Worm (Caenorhabditis elegans) whole organism, late embryonic: ENCODE results near the gene sec-16A.1.

Experiments
- F13H6.1 ChIP-seq: sonication (generic microtip); optimal IDR thresholded peaks from 2 replicates; lab custom pipeline; 2016; ENCODE audit warnings: missing genetic modification characterization, missing compliant biosample characterization
- T23F11.4 ChIP-seq: fragments of 200-800 bp; sonication (Bioruptor generic); optimal IDR thresholded peaks from 2 replicates; lab custom pipeline; 2018; ENCODE audit warnings: mild to moderate bottlenecking, missing genetic modification characterization, missing compliant biosample characterization
- Y22D7AL.16 ChIP-seq: sonication (generic microtip); optimal IDR thresholded peaks from 2 replicates; lab custom pipeline; 2016; ENCODE audit warnings: missing genetic modification characterization, missing compliant biosample characterization
- ama-1 ChIP-seq: fragments of 150-350 bp; optimal IDR thresholded peaks from 2 replicates; lab custom pipeline; 2014
- ceh-45 ChIP-seq: fragments of 200-800 bp; sonication (Bioruptor generic); IDR thresholded peaks from 2 replicates; pipeline ENCODE4 v1.3.6; 2022; ENCODE audit warnings: missing genetic modification reagents, missing genetic modification characterization, missing compliant biosample characterization
- elt-2 ChIP-seq: sonication (generic microtip); optimal IDR thresholded peaks from 2 replicates; lab custom pipeline; 2016; ENCODE audit warnings: missing genetic modification reagents, missing genetic modification characterization, missing compliant biosample characterization
- ets-4 ChIP-seq: sonication (generic microtip); optimal IDR thresholded peaks from 2 replicates; lab custom pipeline; 2016; ENCODE audit warnings: missing genetic modification characterization, missing compliant biosample characterization
- lin-11 ChIP-seq: fragments of 200-800 bp; sonication (Bioruptor generic); optimal IDR thresholded peaks from 2 replicates; lab custom pipeline; 2018; ENCODE audit warnings: mild to moderate bottlenecking, missing genetic modification characterization, missing compliant biosample characterization
- mec-3 ChIP-seq: sonication (generic microtip); optimal IDR thresholded peaks from 2 replicates; lab custom pipeline; 2016; ENCODE audit warnings: borderline replicate concordance, missing genetic modification characterization, missing compliant biosample characterization
- nfya-1 ChIP-seq: sonication (generic microtip); optimal IDR thresholded peaks from 2 replicates; lab custom pipeline; 2017; ENCODE audit warnings: missing genetic modification characterization, mild to moderate bottlenecking, missing compliant biosample characterization, antibody characterized with exemption, moderate library complexity
- tbx-7 ChIP-seq: sonication (generic microtip); optimal IDR thresholded peaks from 2 replicates; lab custom pipeline; 2016; ENCODE audit warnings: missing genotype, missing genetic modification characterization, missing compliant biosample characterization
- ttx-3 ChIP-seq: sonication (generic microtip); optimal IDR thresholded peaks from 2 replicates; lab custom pipeline; 2016; ENCODE audit warnings: missing genetic modification reagents, missing genetic modification characterization, missing compliant biosample characterization
- unc-55 ChIP-seq: sonication (generic microtip); optimal IDR thresholded peaks from 2 replicates; lab custom pipeline; 2017; ENCODE audit warnings: missing biosample characterization, missing genetic modification reagents, missing genetic modification characterization
- zip-5 ChIP-seq: sonication (generic microtip); optimal IDR thresholded peaks from 2 replicates; lab custom pipeline; 2016; ENCODE audit warnings: missing genetic modification characterization, missing compliant biosample characterization

- no peak for TF ChIP-seq ceh-45 (GFP tag; lab: Robert Waterston, UW)
- TF ChIP-seq T23F11.4: no peak
- TF ChIP-seq zip-5 (tag; lab: Kevin White, UChicago): no peak
- TF ChIP-seq elt-2: no peak
- no peak for TF ChIP-seq F13H6.1 (tag; lab: Kevin White, UChicago)
- TF ChIP-seq mec-3 (tag; lab: Kevin White, UChicago): no peak
- TF ChIP-seq ama-1: peak; percentile 74
- TF ChIP-seq unc-55 (GFP tag; lab: Kevin White, UChicago): no peak
- TF ChIP-seq nfya-1 (tag; lab: Kevin White, UChicago): peak; percentile 23
- no peak for TF ChIP-seq ets-4 (tag; lab: Kevin White, UChicago)
- TF ChIP-seq Y22D7AL.16: no peak
- TF ChIP-seq tbx-7 (tag; lab: Kevin White, UChicago): no peak
- TF ChIP-seq lin-11: no peak
- no peak for TF ChIP-seq ttx-3 (tag; lab: Kevin White, UChicago)
These were observed 44.6 kb upstream of the sec-16A.1 start, which contains the start of gene far-1 for ce11 chrIII:9081055-9081454.
